Fruit fly (Drosophila melanogaster): ENCODE results near the gene tmod.

tmod gene

DNA sequence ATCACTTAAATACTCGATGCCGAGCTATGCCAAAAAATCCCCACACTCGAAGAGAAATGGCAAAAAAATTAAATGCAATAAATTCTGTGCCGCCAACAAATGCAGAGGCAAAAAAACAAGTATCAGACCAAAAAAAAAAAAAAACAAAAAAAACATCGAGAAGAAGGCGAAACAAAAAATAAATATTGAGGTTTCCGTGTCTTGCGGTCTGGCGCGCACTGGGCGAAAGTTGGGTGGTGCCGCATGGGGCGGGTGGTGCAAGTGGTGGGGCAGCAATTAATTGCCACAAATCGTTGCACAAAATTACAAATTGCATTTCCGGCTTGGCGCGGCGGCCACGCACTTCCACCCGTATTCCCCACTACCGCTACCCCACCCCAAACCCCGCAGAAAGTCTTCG, 2.0 kb downstream of the tmod start:
- peak; percentile 46; the same call in 1 of the 2 replicates for TF ChIP-seq rn (GFP tag; IDR thresholded peaks at IDR 0.05)
- peak; percentile 66 for TF ChIP-seq CG32121 (GFP tag; IDR thresholded peaks at IDR 0.05)
- no peak for TF ChIP-seq Ets98B (GFP tag; IDR thresholded peaks at IDR 0.05)

DNA sequence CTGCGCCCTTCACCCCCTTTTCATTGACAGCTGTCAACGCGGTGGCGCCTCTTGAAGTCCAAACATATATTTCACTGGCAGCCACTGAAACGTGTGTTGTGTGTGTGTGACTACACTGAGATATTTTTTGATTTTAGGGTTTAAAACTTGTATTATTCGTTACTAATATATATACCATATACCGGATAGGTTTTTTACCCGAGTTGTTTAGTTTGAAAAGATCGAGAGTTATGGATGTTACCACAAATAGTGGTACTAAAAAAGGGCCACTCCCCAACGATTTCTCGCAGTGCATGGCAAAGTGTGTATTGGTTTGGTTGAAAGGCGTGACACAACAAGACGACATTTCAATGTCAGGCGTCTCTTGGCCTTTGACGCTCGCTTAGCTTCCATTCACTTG, 4.0 kb downstream of the tmod start:
- TF ChIP-seq EcR (GFP tag; optimal IDR thresholded peaks at IDR 0.05) (no peak), CG34367 (tag; optimal IDR thresholded peaks at IDR 0.05) (no peak), Snoo (tag; optimal IDR thresholded peaks at IDR 0.05) (no peak), CG13204 (GFP tag; optimal IDR thresholded peaks at IDR 0.05) (no peak), Pif1A (GFP tag; optimal IDR thresholded peaks at IDR 0.05) (no peak), Ets98B (GFP tag; IDR thresholded peaks at IDR 0.05) (no peak)

DNA sequence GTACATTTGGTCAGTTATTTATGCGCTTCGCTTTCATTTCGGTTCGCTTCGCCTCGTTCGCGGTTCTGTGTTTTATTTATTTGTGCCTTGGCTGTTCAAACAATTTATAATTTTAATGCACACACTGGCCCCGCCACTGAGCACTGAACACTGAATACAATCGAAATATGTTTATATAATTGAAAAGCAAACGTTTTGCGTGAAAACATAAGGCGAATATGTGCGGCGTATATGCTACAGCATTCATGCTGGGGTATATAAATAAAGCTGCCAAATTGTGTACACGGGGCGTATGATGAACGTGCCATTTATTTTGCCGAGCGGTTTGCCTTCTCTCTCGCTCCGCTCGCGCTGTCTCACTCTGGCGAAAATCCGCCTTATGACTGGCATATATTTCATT, 4.5 kb downstream of the tmod start:
- no peak for TF ChIP-seq CG9948 (tag; optimal IDR thresholded peaks at IDR 0.05)
- no peak for TF ChIP-seq Ets98B (GFP tag; IDR thresholded peaks at IDR 0.05)
- TF ChIP-seq fd96Ca (GFP tag; IDR thresholded peaks at IDR 0.05), result no peak
- no peak for TF ChIP-seq CG10348 (GFP tag; IDR thresholded peaks at IDR 0.05)
- no peak for TF ChIP-seq CG8159 (tag; optimal IDR thresholded peaks at IDR 0.05)
- TF ChIP-seq CG4496 (GFP tag; IDR thresholded peaks at IDR 0.05), result no peak
- TF ChIP-seq CG32121 (GFP tag; IDR thresholded peaks at IDR 0.05), result no peak
- TF ChIP-seq CG12605 (GFP tag; IDR thresholded peaks at IDR 0.05), result no peak
- no peak for TF ChIP-seq Snoo (tag; optimal IDR thresholded peaks at IDR 0.05)
- no peak for TF ChIP-seq D1 (tag; optimal IDR thresholded peaks at IDR 0.05)
- TF ChIP-seq rn (GFP tag; IDR thresholded peaks at IDR 0.05), result no peak
- TF ChIP-seq CG14655 (GFP tag; optimal IDR thresholded peaks at IDR 0.05), result no peak
- TF ChIP-seq CG8301 (tag; optimal IDR thresholded peaks at IDR 0.05), result no peak
- TF ChIP-seq CG17806 (tag; optimal IDR thresholded peaks at IDR 0.05), result no peak
- TF ChIP-seq EcR (GFP tag; optimal IDR thresholded peaks at IDR 0.05), result no peak
- TF ChIP-seq Pif1B (GFP tag; optimal IDR thresholded peaks at IDR 0.05), result no peak
- no peak for TF ChIP-seq gl (tag; optimal IDR thresholded peaks at IDR 0.05)

DNA sequence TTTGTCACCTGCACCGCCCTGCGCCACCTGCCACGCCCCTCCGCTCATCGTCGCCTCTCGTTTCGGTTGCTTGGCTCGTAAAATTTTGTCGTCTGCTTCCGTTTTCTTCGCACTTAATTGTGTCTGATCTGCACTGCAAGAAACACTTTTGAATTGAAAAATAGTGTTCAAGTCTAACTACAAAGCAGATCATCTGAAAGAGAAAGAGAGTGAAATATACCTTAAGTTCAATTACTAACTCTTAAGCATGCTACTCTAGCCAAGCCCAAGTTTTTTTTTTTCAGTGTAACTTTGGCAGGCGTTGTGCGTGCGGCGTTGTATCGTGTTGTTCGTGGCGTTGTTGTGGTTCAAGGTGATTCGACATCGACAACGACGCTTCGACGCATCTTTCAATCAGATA, 7.8 kb downstream of the tmod start:
- TF ChIP-seq CG8159 (tag; optimal IDR thresholded peaks at IDR 0.05) (peak; percentile 59), CG8301 (tag; optimal IDR thresholded peaks at IDR 0.05) (peak; percentile 62), Snoo (tag; optimal IDR thresholded peaks at IDR 0.05) (peak; percentile 15), D1 (tag; optimal IDR thresholded peaks at IDR 0.05) (no peak), CG14655 (GFP tag; optimal IDR thresholded peaks at IDR 0.05) (peak; percentile 67), rn (GFP tag; IDR thresholded peaks at IDR 0.05) (peak; percentile 61), CG17806 (tag; optimal IDR thresholded peaks at IDR 0.05) (peak; percentile 55), fd96Ca (GFP tag; IDR thresholded peaks at IDR 0.05) (peak; percentile 84), CG12605 (GFP tag; IDR thresholded peaks at IDR 0.05) (peak; percentile 54), Pif1B (GFP tag; optimal IDR thresholded peaks at IDR 0.05) (peak; percentile 25), EcR (GFP tag; optimal IDR thresholded peaks at IDR 0.05) (no peak), CG32121 (GFP tag; IDR thresholded peaks at IDR 0.05) (peak; percentile 81), CG15710 (tag; optimal IDR thresholded peaks at IDR 0.05) (peak; percentile 50), CG4496 (GFP tag; IDR thresholded peaks at IDR 0.05) (peak; percentile 89), CG34367 (tag; optimal IDR thresholded peaks at IDR 0.05) (peak; percentile 49), CG10348 (GFP tag; IDR thresholded peaks at IDR 0.05) (peak; percentile 69; the same call in 1 of the 2 replicates), gl (tag; optimal IDR thresholded peaks at IDR 0.05) (no peak), CG13204 (GFP tag; optimal IDR thresholded peaks at IDR 0.05) (no peak), CG9948 (tag; optimal IDR thresholded peaks at IDR 0.05) (peak; percentile 40), Pif1A (GFP tag; optimal IDR thresholded peaks at IDR 0.05) (peak; percentile 49), Ets98B (GFP tag; IDR thresholded peaks at IDR 0.05) (peak; percentile 83)

DNA sequence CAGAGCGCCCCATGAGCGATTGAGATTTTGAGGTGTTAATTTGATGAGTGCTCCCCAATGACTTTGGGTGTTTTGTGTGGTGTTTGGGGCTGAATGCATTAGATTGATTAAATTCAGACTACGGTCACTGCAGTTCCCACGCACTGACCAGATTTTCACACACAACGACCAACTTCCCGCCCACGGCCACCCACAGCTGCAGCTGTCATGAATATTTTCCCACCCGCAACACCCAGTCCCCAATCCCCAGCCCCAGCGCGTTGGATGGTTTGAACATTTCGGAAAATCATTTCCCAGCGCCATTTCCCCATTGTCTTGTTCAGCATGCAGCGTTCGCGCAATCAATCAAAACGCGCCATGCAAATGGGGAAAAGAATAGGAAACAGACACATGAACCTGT, 9.1 kb downstream of the tmod start:
- no peak for TF ChIP-seq EcR (GFP tag; optimal IDR thresholded peaks at IDR 0.05)
- TF ChIP-seq Pif1A (GFP tag; optimal IDR thresholded peaks at IDR 0.05), result no peak
- TF ChIP-seq Pif1B (GFP tag; optimal IDR thresholded peaks at IDR 0.05), result no peak
- no peak for TF ChIP-seq CG15710 (tag; optimal IDR thresholded peaks at IDR 0.05)
- no peak for TF ChIP-seq CG17806 (tag; optimal IDR thresholded peaks at IDR 0.05)
- no peak for TF ChIP-seq CG14655 (GFP tag; optimal IDR thresholded peaks at IDR 0.05)
- TF ChIP-seq rn (GFP tag; IDR thresholded peaks at IDR 0.05), result no peak
- no peak for TF ChIP-seq gl (tag; optimal IDR thresholded peaks at IDR 0.05)
- TF ChIP-seq CG4496 (GFP tag; IDR thresholded peaks at IDR 0.05), result no peak
- TF ChIP-seq Snoo (tag; optimal IDR thresholded peaks at IDR 0.05), result no peak

DNA sequence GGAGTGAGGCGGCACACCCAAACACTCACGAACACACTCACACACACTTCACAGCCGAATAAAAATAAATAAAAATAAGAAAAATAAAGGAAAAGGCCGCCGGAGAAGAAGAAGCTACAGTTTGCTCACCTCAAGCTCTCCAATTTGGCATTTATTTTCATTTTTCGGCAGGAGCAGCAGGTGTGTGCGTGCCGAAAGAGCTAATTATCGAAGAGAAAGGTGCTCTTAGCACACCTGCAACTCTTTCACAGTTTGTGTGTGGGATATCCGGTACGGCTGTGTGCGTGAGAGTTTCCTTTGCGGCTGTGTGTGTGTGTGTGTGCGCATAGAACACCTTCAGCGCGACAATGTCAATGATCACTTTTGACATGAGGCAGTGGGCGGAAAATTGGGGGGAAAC, 12.6 kb downstream of the tmod start:
- TF ChIP-seq CG4496 (GFP tag; IDR thresholded peaks at IDR 0.05) (no peak), Snoo (tag; optimal IDR thresholded peaks at IDR 0.05) (no peak), CG8159 (tag; optimal IDR thresholded peaks at IDR 0.05) (no peak), CG13204 (GFP tag; optimal IDR thresholded peaks at IDR 0.05) (no peak), CG9948 (tag; optimal IDR thresholded peaks at IDR 0.05) (no peak), CG17806 (tag; optimal IDR thresholded peaks at IDR 0.05) (no peak), CG15710 (tag; optimal IDR thresholded peaks at IDR 0.05) (no peak), CG10348 (GFP tag; IDR thresholded peaks at IDR 0.05) (no peak)

DNA sequence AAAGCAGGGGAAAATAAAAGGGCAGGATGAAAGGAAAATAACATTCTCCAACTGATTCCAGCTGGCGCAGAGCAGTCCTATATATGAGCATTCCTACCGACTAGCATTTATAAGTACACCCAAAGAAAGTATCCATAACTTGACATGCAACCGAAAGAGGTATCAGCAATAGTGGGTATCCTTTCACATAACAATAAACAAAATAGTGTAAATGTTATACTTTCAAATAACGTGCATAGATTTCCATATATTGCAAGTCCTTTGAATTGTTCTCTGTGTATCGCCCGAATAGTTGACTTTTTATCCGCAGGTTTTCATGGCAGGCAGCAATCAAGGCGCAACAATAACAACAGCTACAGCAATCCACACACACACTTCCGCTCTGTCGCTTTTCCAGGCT, 17.6 kb downstream of the tmod start:
- TF ChIP-seq Ets98B (GFP tag; IDR thresholded peaks at IDR 0.05) (0 out of 2 replicates have a peak, but pooled peaks have one; percentile 16), Pif1B (GFP tag; optimal IDR thresholded peaks at IDR 0.05) (no peak), CG8159 (tag; optimal IDR thresholded peaks at IDR 0.05) (peak; percentile 5), CG14655 (GFP tag; optimal IDR thresholded peaks at IDR 0.05) (peak; percentile 25), CG8301 (tag; optimal IDR thresholded peaks at IDR 0.05) (peak; percentile 11), CG34367 (tag; optimal IDR thresholded peaks at IDR 0.05) (no peak), CG13204 (GFP tag; optimal IDR thresholded peaks at IDR 0.05) (no peak), CG32121 (GFP tag; IDR thresholded peaks at IDR 0.05) (no peak), CG4496 (GFP tag; IDR thresholded peaks at IDR 0.05) (no peak)

Measured in whole organism, pupa.